Worm (Caenorhabditis elegans) whole organism, L1 larva: ENCODE results near the gene acdh-2.

Experiments used
- C16A3.4 ChIP-seq: fragments of 150-350 bp; optimal IDR thresholded peaks from 2 replicates; lab custom pipeline; 2014; ENCODE audit warnings: missing biosample characterization, missing genetic modification characterization
- F16B12.6 ChIP-seq: fragments of 150-350 bp; optimal IDR thresholded peaks from 2 replicates; lab custom pipeline; 2014; ENCODE audit warnings: missing biosample characterization, missing genetic modification characterization
- Y116A8C.19 ChIP-seq: sonication (generic microtip); optimal IDR thresholded peaks from 2 replicates; lab custom pipeline; 2016; ENCODE audit warnings: missing compliant biosample characterization, missing genetic modification characterization, borderline replicate concordance
- aha-1 ChIP-seq: fragments of 150-350 bp; optimal IDR thresholded peaks from 2 replicates; lab custom pipeline; 2014; ENCODE audit warnings: missing biosample characterization, missing genetic modification characterization
- alr-1 ChIP-seq: fragments of 200-800 bp; sonication (Bioruptor generic); optimal IDR thresholded peaks from 2 replicates; lab custom pipeline; 2018; ENCODE audit warnings: borderline replicate concordance, mild to moderate bottlenecking, missing genetic modification characterization, missing compliant biosample characterization
- ama-1 ChIP-seq: fragments of 150-350 bp; optimal IDR thresholded peaks from 2 replicates; lab custom pipeline; 2014
- ceh-63 ChIP-seq: fragments of 200-800 bp; sonication (Bioruptor generic); optimal IDR thresholded peaks from 2 replicates; lab custom pipeline; 2018; ENCODE audit warnings: mild to moderate bottlenecking, missing genetic modification characterization, missing compliant biosample characterization
- ceh-8 ChIP-seq: fragments of 200-800 bp; sonication (Bioruptor generic); optimal IDR thresholded peaks from 2 replicates; lab custom pipeline; 2018; ENCODE audit warnings: mild to moderate bottlenecking, missing genetic modification characterization, moderate library complexity, missing compliant biosample characterization
- efl-1 ChIP-seq, 4 experiments: fragments of 150-350 bp; optimal IDR thresholded peaks in 3 of 4; peaks in 1 of 4; 1 replicate in 1 of 4; 2 replicates in 3 of 4; lab custom pipeline; 2014; ENCODE audit warnings: missing biosample characterization in 2 of 4, missing genetic modification characterization in 2 of 4, missing genetic modification reagents in 2 of 4
- elt-2 ChIP-seq: sonication (generic microtip); optimal IDR thresholded peaks from 2 replicates; lab custom pipeline; 2016; ENCODE audit warnings: missing genetic modification characterization, mild to moderate bottlenecking, inconsistent platforms, missing compliant biosample characterization, missing genetic modification reagents
- ets-5 ChIP-seq: fragments of 200-800 bp; sonication (Bioruptor generic); IDR thresholded peaks from 2 replicates; pipeline ENCODE4 v1.3.6; 2022; ENCODE audit warnings: missing genetic modification characterization, missing compliant biosample characterization
- fkh-8 ChIP-seq: sonication (generic microtip); optimal IDR thresholded peaks from 2 replicates; lab custom pipeline; 2016; ENCODE audit warnings: mild to moderate bottlenecking, missing genetic modification characterization, missing compliant biosample characterization
- grh-1 ChIP-seq: fragments of 200-800 bp; sonication (Bioruptor generic); IDR thresholded peaks from 2 replicates; pipeline ENCODE4 v1.3.6; 2022; ENCODE audit warnings: missing genetic modification reagents, missing genetic modification characterization, missing compliant biosample characterization
- hlh-17 ChIP-seq: fragments of 200-800 bp; sonication (Bioruptor generic); optimal IDR thresholded peaks from 2 replicates; lab custom pipeline; 2018; ENCODE audit warnings: missing genetic modification characterization, mild to moderate bottlenecking, missing compliant biosample characterization, moderate library complexity, borderline replicate concordance
- hlh-4 ChIP-seq: sonication (generic microtip); optimal IDR thresholded peaks from 2 replicates; lab custom pipeline; 2016; ENCODE audit warnings: mild to moderate bottlenecking, missing genetic modification characterization, missing compliant biosample characterization
- hpl-2 ChIP-seq: fragments of 150-350 bp; optimal IDR thresholded peaks from 2 replicates; lab custom pipeline; 2014; ENCODE audit warnings: missing biosample characterization, missing genetic modification reagents, missing genetic modification characterization
- isw-1 ChIP-seq: fragments of 200-800 bp; sonication (Bioruptor generic); IDR thresholded peaks from 2 replicates; pipeline ENCODE4 v1.3.6; 2022; ENCODE audit warnings: missing genetic modification characterization, missing compliant biosample characterization
- jun-1 ChIP-seq: fragments of 150-350 bp; optimal IDR thresholded peaks from 2 replicates; lab custom pipeline; 2014; ENCODE audit warnings: missing biosample characterization, missing genetic modification reagents, missing genetic modification characterization
- lin-14 ChIP-seq: fragments of 200-800 bp; sonication (Bioruptor generic); optimal IDR thresholded peaks from 2 replicates; lab custom pipeline; 2018; ENCODE audit warnings: mild to moderate bottlenecking, missing genetic modification characterization, moderate library complexity, missing compliant biosample characterization
- lin-39 ChIP-seq: fragments of 150-350 bp; optimal IDR thresholded peaks from 2 replicates; lab custom pipeline; 2014; ENCODE audit warnings: missing biosample characterization, missing genetic modification reagents, missing genetic modification characterization
- lir-3 ChIP-seq: sonication (generic microtip); optimal IDR thresholded peaks from 2 replicates; lab custom pipeline; 2016; ENCODE audit warnings: mild to moderate bottlenecking, missing genetic modification characterization, moderate library complexity, missing compliant biosample characterization; ENCODE audit not compliant: poor library complexity
- lsy-2 ChIP-seq, 2 experiments: fragments of 150-350 bp; optimal IDR thresholded peaks; 2 replicates each; lab custom pipeline; 2014; ENCODE audit warnings: missing biosample characterization in 2 of 2, missing genetic modification characterization in 2 of 2
- mdl-1 ChIP-seq, 2 experiments: fragments of 150-350 bp; optimal IDR thresholded peaks; 2 replicates each; lab custom pipeline; 2014 to 2017; ENCODE audit warnings: missing biosample characterization in 2 of 2, missing genetic modification characterization in 2 of 2, inconsistent platforms in 1 of 2
- nhr-19 ChIP-seq: fragments of 200-800 bp; sonication (Bioruptor generic); conservative IDR thresholded peaks from 2 replicates; pipeline ENCODE4 v1.3.6; 2022; ENCODE audit warnings: missing genetic modification characterization, missing compliant biosample characterization
- nhr-237 ChIP-seq: fragments of 150-350 bp; optimal IDR thresholded peaks from 2 replicates; lab custom pipeline; 2014; ENCODE audit warnings: missing biosample characterization, missing genetic modification characterization
- nhr-28 ChIP-seq: fragments of 150-350 bp; optimal IDR thresholded peaks from 2 replicates; lab custom pipeline; 2014; ENCODE audit warnings: missing biosample characterization, missing genetic modification characterization
- nhr-47 ChIP-seq: sonication (generic microtip); optimal IDR thresholded peaks from 2 replicates; lab custom pipeline; 2016; ENCODE audit warnings: mild to moderate bottlenecking, missing genetic modification characterization, moderate library complexity, missing compliant biosample characterization
- nhr-76 ChIP-seq: sonication (generic microtip); optimal IDR thresholded peaks from 2 replicates; lab custom pipeline; 2017; ENCODE audit warnings: missing biosample characterization, missing genetic modification characterization
- nhr-84 ChIP-seq: sonication (generic microtip); optimal IDR thresholded peaks from 2 replicates; lab custom pipeline; 2017; ENCODE audit warnings: missing biosample characterization, missing genetic modification characterization
- nhr-90 ChIP-seq: sonication (generic microtip); optimal IDR thresholded peaks from 2 replicates; lab custom pipeline; 2016; ENCODE audit warnings: mild to moderate bottlenecking, missing genetic modification characterization, missing compliant biosample characterization; ENCODE audit not compliant: poor library complexity
- pax-3 ChIP-seq: fragments of 200-800 bp; sonication (Bioruptor generic); optimal IDR thresholded peaks from 2 replicates; lab custom pipeline; 2018; ENCODE audit warnings: mild to moderate bottlenecking, missing genetic modification characterization, moderate library complexity, missing compliant biosample characterization
- pqm-1 ChIP-seq: sonication (generic microtip); optimal IDR thresholded peaks from 3 replicates; lab custom pipeline; 2017; ENCODE audit warnings: missing biosample characterization, missing genetic modification characterization
- rnt-1 ChIP-seq: sonication (generic microtip); optimal IDR thresholded peaks from 2 replicates; lab custom pipeline; 2016; ENCODE audit warnings: mild to moderate bottlenecking, missing genetic modification characterization, moderate library complexity, missing compliant biosample characterization
- sox-4 ChIP-seq: sonication (generic microtip); optimal IDR thresholded peaks from 2 replicates; lab custom pipeline; 2016; ENCODE audit warnings: missing genetic modification characterization, missing compliant biosample characterization
- sup-37 ChIP-seq: fragments of 200-800 bp; sonication (Bioruptor generic); optimal IDR thresholded peaks from 2 replicates; lab custom pipeline; 2018; ENCODE audit warnings: mild to moderate bottlenecking, missing genetic modification characterization, missing compliant biosample characterization
- swsn-7 ChIP-seq: sonication (generic microtip); optimal IDR thresholded peaks from 2 replicates; lab custom pipeline; 2016; ENCODE audit warnings: missing genetic modification characterization, missing compliant biosample characterization
- tbx-2 ChIP-seq: sonication (generic microtip); optimal IDR thresholded peaks from 2 replicates; lab custom pipeline; 2016; ENCODE audit warnings: missing genetic modification characterization, missing compliant biosample characterization
- unc-130 ChIP-seq: fragments of 150-350 bp; optimal IDR thresholded peaks from 2 replicates; lab custom pipeline; 2017; ENCODE audit warnings: missing biosample characterization, missing genetic modification characterization, inconsistent platforms
- unc-30 ChIP-seq: sonication (generic microtip); optimal IDR thresholded peaks from 2 replicates; lab custom pipeline; 2017; ENCODE audit warnings: missing biosample characterization, missing genetic modification characterization
- unc-62 ChIP-seq: fragments of 150-350 bp; optimal IDR thresholded peaks from 2 replicates; lab custom pipeline; 2014; ENCODE audit warnings: missing biosample characterization, missing genetic modification reagents, missing genetic modification characterization
- zag-1 ChIP-seq: fragments of 150-350 bp; optimal IDR thresholded peaks from 2 replicates; lab custom pipeline; 2014; ENCODE audit warnings: missing biosample characterization, missing genetic modification characterization
- zip-4 ChIP-seq: fragments of 200-800 bp; sonication (Bioruptor generic); optimal IDR thresholded peaks from 2 replicates; lab custom pipeline; 2018; ENCODE audit warnings: mild to moderate bottlenecking, missing genetic modification characterization, moderate library complexity, missing compliant biosample characterization
- ztf-11 ChIP-seq, 2 experiments: sonication (generic microtip); optimal IDR thresholded peaks; 2 replicates each; lab custom pipeline; 2016 to 2017; ENCODE audit warnings: missing genetic modification characterization in 2 of 2, missing biosample characterization in 1 of 2, missing compliant biosample characterization in 1 of 2
- ztf-4 ChIP-seq: fragments of 150-350 bp; optimal IDR thresholded peaks from 2 replicates; lab custom pipeline; 2014; ENCODE audit warnings: missing biosample characterization, missing genetic modification characterization

Gene acdh-2

ce11 chrII:5531855-5532328, 15.4 kb downstream of the acdh-2 start, which contains the start of gene C17C3.9 (continued):
- TF ChIP-seq Y116A8C.19 (no peak), sox-4 (no peak), pax-3 (tag; lab: Kevin White, UChicago) (no peak), nhr-84 (tag; lab: Kevin White, UChicago) (no peak)

ce11 chrII:5527841-5528240, 19.5 kb downstream of the acdh-2 start, which contains the start of gene ZK177.1:
Gene ZK177.1, plus strand, starts transcription at chrII:5528141.
- TF ChIP-seq alr-1 (tag; lab: Kevin White, UChicago) (no peak), F16B12.6 (tag; lab: Kevin White, UChicago) (no peak), ama-1 (no peak), tbx-2 (tag; lab: Kevin White, UChicago) (no peak), lir-3 (no peak), nhr-28 (tag; lab: Kevin White, UChicago) (no peak), ztf-4 (tag; lab: Kevin White, UChicago) (no peak), unc-62 (GFP tag; lab: Kevin White, UChicago) (no peak), fkh-8 (tag; lab: Kevin White, UChicago) (no peak), ets-5 (no peak), nhr-47 (no peak), C16A3.4 (tag; lab: Kevin White, UChicago) (no peak), efl-1 (optimal IDR thresholded peaks at IDR 0.05; lab: Kevin White, UChicago) (no peak), efl-1 (GFP tag; optimal IDR thresholded peaks at IDR 0.05 in 1 of 2; lab: Kevin White, UChicago) (no peak), grh-1 (no peak), swsn-7 (tag; lab: Kevin White, UChicago) (no peak), ceh-63 (no peak), unc-30 (no peak), Y116A8C.19 (no peak), rnt-1 (tag; lab: Kevin White, UChicago) (no peak), pqm-1 (tag; lab: Kevin White, UChicago) (no peak)

- no peak for TF ChIP-seq zip-4 (GFP tag; lab: Kevin White, UChicago)
- no peak for TF ChIP-seq hpl-2 (GFP tag; lab: Kevin White, UChicago)
- TF ChIP-seq lin-39 = no peak
- TF ChIP-seq hlh-17 (GFP tag; lab: Kevin White, UChicago) = no peak
- TF ChIP-seq hlh-4 (tag; lab: Kevin White, UChicago) = no peak
- no peak for TF ChIP-seq lsy-2 (tag; optimal IDR thresholded peaks at IDR 0.05; lab: Kevin White, UChicago)
- no peak for TF ChIP-seq C16A3.4 (tag; lab: Kevin White, UChicago)
- no peak for TF ChIP-seq nhr-84 (tag; lab: Kevin White, UChicago)
- TF ChIP-seq nhr-47 = no peak
- TF ChIP-seq isw-1 (GFP tag; lab: Robert Waterston, UW) = no peak
- TF ChIP-seq nhr-76 = no peak
- no peak for TF ChIP-seq zag-1 (tag; lab: Kevin White, UChicago)
- no peak for TF ChIP-seq jun-1
- TF ChIP-seq ama-1 = no peak
- TF ChIP-seq sup-37 = no peak
- TF ChIP-seq aha-1 (tag; lab: Kevin White, UChicago) = no peak
- TF ChIP-seq nhr-19 = no peak
- TF ChIP-seq, all 84 proteins: peak for 0
Measured at ce11 chrII:5525297-5525696, 22.0 kb downstream of the acdh-2 start, which contains the start of gene tbx-35. Gene tbx-35, minus strand, starts transcription at chrII:5525397.

- TF ChIP-seq mdl-1 (tag; optimal IDR thresholded peaks at IDR 0.05; lab: Kevin White, UChicago) (no peak), nhr-90 (tag; lab: Kevin White, UChicago) (no peak), ceh-8 (GFP tag; lab: Kevin White, UChicago) (no peak), elt-2 (tag; lab: Kevin White, UChicago) (no peak), aha-1 (tag; lab: Kevin White, UChicago) (no peak), lin-14 (GFP tag; lab: Kevin White, UChicago) (no peak), nhr-237 (no peak), ztf-11 (tag; optimal IDR thresholded peaks at IDR 0.05; lab: Kevin White, UChicago) (no peak), unc-130 (tag; lab: Kevin White, UChicago) (no peak)
Measured at ce11 chrII:5522637-5523036, 24.7 kb downstream of the acdh-2 start, which contains the start of gene ZK177.11. Gene ZK177.11, plus strand, starts transcription at chrII:5522937.
